Fruit fly (Drosophila melanogaster): ENCODE results near the gene CG10561.

The CG10561 gene

dm6 chr2L:19131905-19132402, 17.8 kb downstream of the CG10561 start, which contains the start of the genes AsnRS and DCTN6-p27 (continued):
- TF ChIP-seq cwo (GFP tag; optimal IDR thresholded peaks at IDR 0.05): peak; percentile 53
- TF ChIP-seq CG10565 (GFP tag; optimal IDR thresholded peaks at IDR 0.05): no peak
- TF ChIP-seq CG7839 (tag; optimal IDR thresholded peaks at IDR 0.05): peak; percentile 72
- no peak for TF ChIP-seq CG2889 (GFP tag; IDR thresholded peaks at IDR 0.05)
- peak; percentile 54 for TF ChIP-seq Ssrp (tag; optimal IDR thresholded peaks at IDR 0.05)
- TF ChIP-seq lola (GFP tag; optimal IDR thresholded peaks at IDR 0.05): peak in 1 of 3 experiments; percentile 65
- no peak for TF ChIP-seq abd-A (tag; optimal IDR thresholded peaks at IDR 0.05)
- TF ChIP-seq Dip3 (GFP tag; optimal IDR thresholded peaks at IDR 0.05): peak; percentile 71
- TF ChIP-seq CG4424 (GFP tag; optimal IDR thresholded peaks at IDR 0.05): peak; percentile 75
- 0 out of 2 replicates have a peak, but pooled peaks have one; percentile 38 for TF ChIP-seq Drgx (GFP tag; IDR thresholded peaks at IDR 0.05)
- TF ChIP-seq CG11398 (GFP tag; optimal IDR thresholded peaks at IDR 0.05): no peak
- no peak for TF ChIP-seq gce (GFP tag; IDR thresholded peaks at IDR 0.05)
- TF ChIP-seq CG3726 (GFP tag; IDR thresholded peaks at IDR 0.05): no peak
- TF ChIP-seq NC2α (GFP tag; optimal IDR thresholded peaks at IDR 0.05): peak; percentile 12
- TF ChIP-seq gsb (GFP tag; IDR thresholded peaks at IDR 0.05): no peak
- no peak for TF ChIP-seq GATAe (GFP tag; conservative IDR thresholded peaks at IDR 0.05)
- TF ChIP-seq CG12744 (GFP tag; optimal IDR thresholded peaks at IDR 0.05): peak; percentile 14
- TF ChIP-seq CG10274 (GFP tag; optimal IDR thresholded peaks at IDR 0.05): no peak
- TF ChIP-seq dpn (GFP tag; optimal IDR thresholded peaks at IDR 0.05): peak; percentile 70 to 72
- TF ChIP-seq CG14965 (GFP tag; optimal IDR thresholded peaks at IDR 0.05; ENCODE audit: borderline replicate concordance): no peak
- TF ChIP-seq CG4360 (GFP tag; IDR thresholded peaks at IDR 0.05): no peak
- TF ChIP-seq Side (GFP tag; optimal IDR thresholded peaks at IDR 0.05): peak; percentile 6
- TF ChIP-seq gcm2 (GFP tag; optimal IDR thresholded peaks at IDR 0.05): peak; percentile 54
- no peak for TF ChIP-seq C15 (GFP tag; IDR thresholded peaks at IDR 0.05)
- peak; percentile 46; the same call in 1 of the 2 replicates for TF ChIP-seq esg (GFP tag; conservative IDR thresholded peaks at IDR 0.05)
- no peak for TF ChIP-seq eyg (GFP tag; optimal IDR thresholded peaks at IDR 0.05)
- TF ChIP-seq CG5245 (GFP tag; optimal IDR thresholded peaks at IDR 0.05): peak; percentile 52
- no peak for TF ChIP-seq CG10321 (GFP tag; IDR thresholded peaks at IDR 0.05)
- peak; percentile 57 for TF ChIP-seq CG18011 (GFP tag; optimal IDR thresholded peaks at IDR 0.05)
- TF ChIP-seq CG33557 (GFP tag; optimal IDR thresholded peaks at IDR 0.05): peak; percentile 61
- TF ChIP-seq toy (GFP tag; IDR thresholded peaks at IDR 0.05): no peak
- no peak for TF ChIP-seq Ravus (GFP tag; IDR thresholded peaks at IDR 0.05)
- peak; percentile 36 for TF ChIP-seq CG12942 (GFP tag; optimal IDR thresholded peaks at IDR 0.05)
- TF ChIP-seq Eip74EF (GFP tag; optimal IDR thresholded peaks at IDR 0.05): peak in 1 of 2 experiments; percentile 15
- TF ChIP-seq CG10979 (tag; optimal IDR thresholded peaks at IDR 0.05): peak; percentile 43
- TF ChIP-seq pzg (GFP tag; optimal IDR thresholded peaks at IDR 0.05): peak; percentile 56
- TF ChIP-seq CG9727 (GFP tag; optimal IDR thresholded peaks at IDR 0.05): peak; percentile 64
- TF ChIP-seq Sry-β (GFP tag; optimal IDR thresholded peaks at IDR 0.05): peak; percentile 81
- no peak for TF ChIP-seq sc (optimal IDR thresholded peaks at IDR 0.05)
- no peak for TF ChIP-seq sc (GFP tag; optimal IDR thresholded peaks at IDR 0.05)
- peak; percentile 63 for TF ChIP-seq CG3847 (GFP tag; IDR thresholded peaks at IDR 0.05)
- TF ChIP-seq Hey (tag; optimal IDR thresholded peaks at IDR 0.05): no peak
- TF ChIP-seq CG1647 (GFP tag; optimal IDR thresholded peaks at IDR 0.05): peak; percentile 49
- TF ChIP-seq stc (GFP tag; IDR thresholded peaks at IDR 0.05): no peak
- peak; percentile 10 for TF ChIP-seq crc (GFP tag; optimal IDR thresholded peaks at IDR 0.05)
- peak; percentile 34; the same call in 1 of the 2 replicates for TF ChIP-seq seq (GFP tag; IDR thresholded peaks at IDR 0.05)
- TF ChIP-seq Abd-B (GFP tag; optimal IDR thresholded peaks at IDR 0.05): peak; percentile 65
- TF ChIP-seq H15 (GFP tag; IDR thresholded peaks at IDR 0.05): 0 out of 3 replicates have a peak, but pooled peaks have one; percentile 47
- peak; percentile 64 for TF ChIP-seq Sox102F (GFP tag; optimal IDR thresholded peaks at IDR 0.05)
- no peak for TF ChIP-seq oc (tag; optimal IDR thresholded peaks at IDR 0.05)
- no peak for TF ChIP-seq CG12236 (GFP tag; optimal IDR thresholded peaks at IDR 0.05)

All from whole organism, embryonic.